Fruit fly (Drosophila melanogaster): ENCODE results near the gene mtTFB1.
A peak's percentile ranks its signal among the peaks of the same experiment; 100 is the strongest.

mtTFB1 gene

DNA sequence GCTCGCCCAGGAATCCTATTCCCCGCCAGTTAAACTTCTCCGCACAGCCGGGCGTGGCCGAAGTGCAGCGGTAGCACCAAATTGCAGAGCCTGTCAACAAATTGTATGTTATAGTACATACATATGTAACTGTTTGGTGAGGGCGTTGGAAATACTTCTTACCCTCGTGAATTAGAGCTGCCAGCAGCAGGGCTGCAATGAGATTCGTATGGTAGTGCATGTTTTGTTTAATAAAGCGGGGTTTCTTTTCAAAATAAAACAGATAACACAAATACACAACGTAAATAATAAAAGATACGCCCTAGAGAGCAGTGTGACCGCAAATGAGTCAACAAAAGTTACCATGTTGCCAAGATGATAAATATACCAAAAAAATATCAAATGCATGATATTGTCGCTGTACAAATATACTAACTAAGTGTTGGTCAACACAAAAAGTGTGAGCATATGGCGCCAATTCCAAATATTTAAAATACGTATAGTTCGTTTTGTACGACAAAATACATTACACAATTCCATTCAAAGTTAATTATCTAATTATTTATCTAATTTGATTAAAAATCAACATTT lies 2.4 kb downstream of the mtTFB1 start, which contains the start of gene crim (continued):
- TF ChIP-seq pita (GFP tag; optimal IDR thresholded peaks at IDR 0.05) (no peak), NFAT (GFP tag; IDR thresholded peaks at IDR 0.05) (no peak), Adf1 (GFP tag; IDR thresholded peaks at IDR 0.05) (no peak), CG10267 (tag; optimal IDR thresholded peaks at IDR 0.05) (peak; percentile 97), CG7963 (GFP tag; IDR thresholded peaks at IDR 0.05; ENCODE audit: partially characterized antibody) (no peak), CG12071 (GFP tag; optimal IDR thresholded peaks at IDR 0.05) (no peak), ranshi (GFP tag; IDR thresholded peaks at IDR 0.05) (no peak), kah (GFP tag; optimal IDR thresholded peaks at IDR 0.05) (no peak), Hr3 (GFP tag; optimal IDR thresholded peaks at IDR 0.05) (no peak), tio (GFP tag; optimal IDR thresholded peaks at IDR 0.05) (no peak), bowl (GFP tag; IDR thresholded peaks at IDR 0.05) (no peak), CG4360 (GFP tag; IDR thresholded peaks at IDR 0.05) (no peak), ara (GFP tag; IDR thresholded peaks at IDR 0.05) (no peak), CG7556 (GFP tag; optimal IDR thresholded peaks at IDR 0.05) (no peak), CG8359 (GFP tag; optimal IDR thresholded peaks at IDR 0.05; ENCODE audit: borderline replicate concordance) (no peak), Dref (GFP tag; IDR thresholded peaks at IDR 0.05) (no peak), wek (GFP tag; optimal IDR thresholded peaks at IDR 0.05) (no peak), CG17612 (GFP tag; IDR thresholded peaks at IDR 0.05) (no peak), ci (GFP tag; IDR thresholded peaks at IDR 0.05) (peak; percentile 23; the same call in 1 of the 3 replicates), CG4282 (GFP tag; optimal IDR thresholded peaks at IDR 0.05) (no peak), CG8388 (GFP tag; optimal IDR thresholded peaks at IDR 0.05) (no peak), CG12942 (GFP tag; optimal IDR thresholded peaks at IDR 0.05) (no peak), Sin3A (optimal IDR thresholded peaks at IDR 0.05) (no peak), CG11695 (GFP tag; IDR thresholded peaks at IDR 0.05) (no peak), CG11504 (tag; optimal IDR thresholded peaks at IDR 0.05) (peak; percentile 73), wdn (GFP tag; IDR thresholded peaks at IDR 0.05) (no peak), CG13123 (GFP tag; optimal IDR thresholded peaks at IDR 0.05) (no peak), CG8924 (tag; optimal IDR thresholded peaks at IDR 0.05) (peak; percentile 12), CG30431 (GFP tag; optimal IDR thresholded peaks at IDR 0.05) (no peak), CoRest (tag; optimal IDR thresholded peaks at IDR 0.05) (peak; percentile 17), CG7357 (GFP tag; IDR thresholded peaks at IDR 0.05) (no peak), Ets65A (GFP tag) (no peak), kay (GFP tag; optimal IDR thresholded peaks at IDR 0.05) (no peak), pan (optimal IDR thresholded peaks at IDR 0.05) (no peak), pan (GFP tag; optimal IDR thresholded peaks at IDR 0.05 in 1 of 2, IDR thresholded peaks at IDR 0.05 in 1 of 2) (no peak), Awh (GFP tag; IDR thresholded peaks at IDR 0.05) (0 out of 2 replicates have a peak, but pooled peaks have one; percentile 38), ind (GFP tag; optimal IDR thresholded peaks at IDR 0.05) (no peak), CG13624 (GFP tag; optimal IDR thresholded peaks at IDR 0.05) (peak; percentile 30), CG42726 (GFP tag; IDR thresholded peaks at IDR 0.05; ENCODE audit: partially characterized antibody) (no peak), mam (GFP tag; optimal IDR thresholded peaks at IDR 0.05) (no peak), sens (GFP tag) (peak; percentile 25), unpg (GFP tag; optimal IDR thresholded peaks at IDR 0.05) (peak; percentile 3), CG17328 (GFP tag; IDR thresholded peaks at IDR 0.05) (no peak), Camta (GFP tag; optimal IDR thresholded peaks at IDR 0.05) (no peak), Fer2 (tag; optimal IDR thresholded peaks at IDR 0.05) (no peak), Blimp-1 (GFP tag; optimal IDR thresholded peaks at IDR 0.05) (no peak), disco-r (GFP tag; optimal IDR thresholded peaks at IDR 0.05) (no peak), sug (tag; optimal IDR thresholded peaks at IDR 0.05) (peak; percentile 23), bsh (GFP tag; optimal IDR thresholded peaks at IDR 0.05) (no peak), stwl (tag; optimal IDR thresholded peaks at IDR 0.05) (peak; percentile 81), CG15601 (tag; optimal IDR thresholded peaks at IDR 0.05) (peak; percentile 16), Mrtf (GFP tag; IDR thresholded peaks at IDR 0.05) (no peak)

Data from whole organism, embryonic.